Worm (Caenorhabditis elegans) whole organism, young adult: ENCODE data around the gene C17H12.12.

Source experiments
- F10E7.11 ChIP-seq: sonication (generic microtip); optimal IDR thresholded peaks from 2 replicates; lab custom pipeline; 2017; ENCODE audit warnings: mild to moderate bottlenecking, missing genetic modification characterization, moderate library complexity, missing compliant biosample characterization
- F23B12.7 ChIP-seq: sonication (generic microtip); optimal IDR thresholded peaks from 2 replicates; lab custom pipeline; 2017; ENCODE audit warnings: missing genetic modification characterization, mild to moderate bottlenecking, missing compliant biosample characterization, antibody characterized with exemption, moderate library complexity; ENCODE audit not compliant: insufficient read depth
- F33H1.4 ChIP-seq: fragments of 200-800 bp; sonication (Bioruptor generic); IDR thresholded peaks from 2 replicates; pipeline ENCODE4 v1.3.6; 2022; ENCODE audit warnings: missing genetic modification reagents, missing genetic modification characterization, missing compliant biosample characterization
- F37B4.10 ChIP-seq: fragments of 200-800 bp; sonication (Bioruptor generic); IDR thresholded peaks from 2 replicates; pipeline ENCODE4 v1.3.6; 2022; ENCODE audit warnings: missing genetic modification characterization, missing compliant biosample characterization
- K12H6.12 ChIP-seq: fragments of 200-800 bp; sonication (Bioruptor generic); optimal IDR thresholded peaks from 2 replicates; lab custom pipeline; 2018; ENCODE audit warnings: mild to moderate bottlenecking, missing genetic modification characterization, missing compliant biosample characterization
- attf-5 ChIP-seq: fragments of 200-800 bp; sonication (Bioruptor generic); optimal IDR thresholded peaks from 2 replicates; lab custom pipeline; 2018; ENCODE audit warnings: mild to moderate bottlenecking, missing genetic modification characterization, missing compliant biosample characterization
- bed-1 ChIP-seq: fragments of 200-800 bp; sonication (Bioruptor generic); IDR thresholded peaks from 2 replicates; pipeline ENCODE4 v1.3.6; 2022; ENCODE audit warnings: missing genetic modification reagents, missing genetic modification characterization, missing compliant biosample characterization
- cebp-1 ChIP-seq, 2 experiments: fragments of 200-800 bp in 1 of 2; sonication (Bioruptor generic) in 1 of 2; sonication (generic microtip) in 1 of 2; IDR thresholded peaks in 1 of 2; optimal IDR thresholded peaks in 1 of 2; 2 replicates each; pipeline versions ENCODE4 v1.3.6 to Lab custom; 2017 to 2022; ENCODE audit warnings: missing compliant biosample characterization in 2 of 2, missing genetic modification characterization in 2 of 2, mild to moderate bottlenecking in 1 of 2, missing genetic modification reagents in 1 of 2, moderate library complexity in 1 of 2
- ceh-100 ChIP-seq: fragments of 200-800 bp; sonication (Bioruptor generic); IDR thresholded peaks from 2 replicates; pipeline ENCODE4 v1.3.6; 2022; ENCODE audit warnings: missing genetic modification reagents, missing genetic modification characterization, missing compliant biosample characterization
- ceh-27 ChIP-seq: fragments of 200-800 bp; sonication (Bioruptor generic); optimal IDR thresholded peaks from 2 replicates; lab custom pipeline; 2018; ENCODE audit warnings: mild to moderate bottlenecking, missing genetic modification characterization, moderate library complexity, missing compliant biosample characterization
- dox-1 ChIP-seq: fragments of 200-800 bp; sonication (Bioruptor generic); IDR thresholded peaks from 2 replicates; pipeline ENCODE4 v1.3.6; 2022; ENCODE audit warnings: missing genetic modification reagents, missing genetic modification characterization, missing compliant biosample characterization
- dpff-1 ChIP-seq: sonication (generic microtip); optimal IDR thresholded peaks from 2 replicates; lab custom pipeline; 2017; ENCODE audit warnings: mild to moderate bottlenecking, missing genetic modification characterization, missing compliant biosample characterization
- dpl-1 ChIP-seq: fragments of 150-350 bp; optimal IDR thresholded peaks from 2 replicates; lab custom pipeline; 2014; ENCODE audit warnings: missing biosample characterization, missing genetic modification reagents, missing genetic modification characterization
- egl-44 ChIP-seq: fragments of 200-800 bp; sonication (Bioruptor generic); IDR thresholded peaks from 2 replicates; pipeline ENCODE4 v1.3.6; 2022; ENCODE audit warnings: missing genetic modification reagents, missing genetic modification characterization, missing compliant biosample characterization
- egrh-3 ChIP-seq: fragments of 200-800 bp; sonication (Bioruptor generic); IDR thresholded peaks from 2 replicates; pipeline ENCODE4 v1.3.6; 2022; ENCODE audit warnings: missing genetic modification reagents, missing genetic modification characterization, missing compliant biosample characterization
- gei-17 ChIP-seq: fragments of 200-800 bp; sonication (Bioruptor generic); optimal IDR thresholded peaks from 2 replicates; lab custom pipeline; 2018; ENCODE audit warnings: mild to moderate bottlenecking, missing genetic modification characterization, missing compliant biosample characterization
- hmg-20 ChIP-seq: fragments of 200-800 bp; sonication (Bioruptor generic); IDR thresholded peaks from 2 replicates; pipeline ENCODE4 v1.3.6; 2022; ENCODE audit warnings: missing genetic modification reagents, missing genetic modification characterization, missing compliant biosample characterization
- lin-35 ChIP-seq, 3 experiments: fragments of 150-350 bp in 2 of 3; sonication (generic microtip) in 1 of 3; optimal IDR thresholded peaks; 2 replicates each; lab custom pipeline; 2014 to 2018; ENCODE audit warnings: missing biosample characterization in 3 of 3, missing genetic modification characterization in 3 of 3, missing genetic modification reagents in 3 of 3
- lin-40 ChIP-seq: sonication (generic microtip); optimal IDR thresholded peaks from 2 replicates; lab custom pipeline; 2016; ENCODE audit warnings: missing genetic modification characterization, mild to moderate bottlenecking, missing compliant biosample characterization, missing genotype, missing genetic modification reagents
- lin-54 ChIP-seq: fragments of 200-800 bp; sonication (Bioruptor generic); optimal IDR thresholded peaks from 2 replicates; lab custom pipeline; 2018; ENCODE audit warnings: mild to moderate bottlenecking, missing genetic modification characterization, missing compliant biosample characterization
- mcd-1 ChIP-seq: fragments of 200-800 bp; sonication (Bioruptor generic); IDR thresholded peaks from 2 replicates; pipeline ENCODE4 v1.3.6; 2022; ENCODE audit warnings: missing genetic modification reagents, missing genetic modification characterization, missing compliant biosample characterization
- nfya-1 ChIP-seq: sonication (generic microtip); optimal IDR thresholded peaks from 2 replicates; lab custom pipeline; 2017; ENCODE audit warnings: antibody characterized with exemption, missing compliant biosample characterization, missing genetic modification characterization, borderline replicate concordance; ENCODE audit not compliant: insufficient read depth
- nhr-179 ChIP-seq: sonication (generic microtip); optimal IDR thresholded peaks from 2 replicates; lab custom pipeline; 2016; ENCODE audit warnings: mild to moderate bottlenecking, missing genetic modification characterization, missing compliant biosample characterization
- nhr-80 ChIP-seq: sonication (generic microtip); optimal IDR thresholded peaks from 2 replicates; lab custom pipeline; 2016; ENCODE audit warnings: missing genetic modification characterization, missing compliant biosample characterization
- pbrm-1 ChIP-seq: fragments of 200-800 bp; sonication (Bioruptor generic); IDR thresholded peaks from 2 replicates; pipeline ENCODE4 v1.3.6; 2022; ENCODE audit warnings: missing genetic modification reagents, missing genetic modification characterization, missing compliant biosample characterization
- rcor-1 ChIP-seq: fragments of 200-800 bp; sonication (Bioruptor generic); IDR thresholded peaks from 2 replicates; pipeline ENCODE4 v1.3.6; 2022; ENCODE audit warnings: missing genetic modification reagents, missing genetic modification characterization, missing compliant biosample characterization
- tbx-9 ChIP-seq: sonication (generic microtip); optimal IDR thresholded peaks from 2 replicates; lab custom pipeline; 2016; ENCODE audit warnings: borderline replicate concordance, missing genetic modification characterization, inconsistent platforms, missing compliant biosample characterization
- ztf-22 ChIP-seq: fragments of 200-800 bp; sonication (Bioruptor generic); optimal IDR thresholded peaks from 2 replicates; lab custom pipeline; 2018; ENCODE audit warnings: mild to moderate bottlenecking, missing genetic modification characterization, moderate library complexity, missing compliant biosample characterization
- ztf-25 ChIP-seq: fragments of 200-800 bp; sonication (Bioruptor generic); IDR thresholded peaks from 2 replicates; pipeline ENCODE4 v1.3.6; 2022; ENCODE audit warnings: missing genetic modification reagents, missing genetic modification characterization, missing compliant biosample characterization
- ztf-6 ChIP-seq: fragments of 200-800 bp; sonication (Bioruptor generic); IDR thresholded peaks from 2 replicates; pipeline ENCODE4 v1.3.6; 2022; ENCODE audit warnings: missing genetic modification reagents, missing genetic modification characterization, missing compliant biosample characterization

The C17H12.12 gene

ce11 chrIV:6806475-6807063, 10.8 kb downstream of the C17H12.12 start, which contains the start of gene C17H12.10:
TSS of gene C17H12.10 (plus strand) at chrIV:6806799.
- TF ChIP-seq nhr-179 (tag; lab: Kevin White, UChicago) (no peak), ztf-22 (GFP tag; lab: Kevin White, UChicago) (no peak), F10E7.11 (no peak), egrh-3 (GFP tag; lab: Robert Waterston, UW) (no peak), dpl-1 (GFP tag; lab: Kevin White, UChicago) (no peak), dox-1 (no peak), cebp-1 (GFP tag; IDR thresholded peaks at IDR 0.05; lab: Robert Waterston, UW) (no peak), cebp-1 (tag; optimal IDR thresholded peaks at IDR 0.05; lab: Kevin White, UChicago) (peak; percentile 54), attf-5 (GFP tag; lab: Kevin White, UChicago) (no peak), ceh-100 (GFP tag; lab: Robert Waterston, UW) (no peak), K12H6.12 (tag; lab: Kevin White, UChicago) (peak; percentile 31), nfya-1 (no peak)

ce11 chrIV:6809756-6810155, 14.0 kb downstream of the C17H12.12 start:
- TF ChIP-seq F37B4.10 (GFP tag; lab: Robert Waterston, UW) = 0 out of 2 replicates have a peak, but pooled peaks have one; percentile 15
- TF ChIP-seq lin-40 (tag; lab: Kevin White, UChicago) = peak; percentile 37
- TF ChIP-seq K12H6.12 (tag; lab: Kevin White, UChicago) = peak; percentile 58
- TF ChIP-seq bed-1 = no peak
- peak; percentile 3 for TF ChIP-seq ceh-27 (GFP tag; lab: Kevin White, UChicago)
- TF ChIP-seq pbrm-1 (GFP tag; lab: Robert Waterston, UW) = 0 out of 2 replicates have a peak, but pooled peaks have one; percentile 14
- no peak for TF ChIP-seq lin-54
- peak in 1 of 3 experiments; percentile 57 for TF ChIP-seq lin-35 (GFP tag; optimal IDR thresholded peaks at IDR 0.05; lab: Kevin White, UChicago)
- TF ChIP-seq, all 124 proteins: peak for 6

ce11 chrIV:6811808-6812207, 16.1 kb downstream of the C17H12.12 start, which contains the start of gene ceh-48:
TSS of gene ceh-48 (plus strand) at chrIV:6812108.
- TF ChIP-seq ztf-25 (no peak), tbx-9 (tag; lab: Kevin White, UChicago) (no peak), nhr-179 (tag; lab: Kevin White, UChicago) (no peak), dpff-1 (no peak), F23B12.7 (tag; lab: Kevin White, UChicago) (no peak), F33H1.4 (GFP tag; lab: Robert Waterston, UW) (no peak), egl-44 (GFP tag; lab: Robert Waterston, UW) (no peak), hmg-20 (GFP tag; lab: Robert Waterston, UW) (no peak), mcd-1 (GFP tag; lab: Robert Waterston, UW) (no peak), ztf-6 (GFP tag; lab: Robert Waterston, UW) (no peak), rcor-1 (no peak)
- TF ChIP-seq, all 124 proteins: peak for 0

- TF ChIP-seq gei-17 (GFP tag; lab: Kevin White, UChicago) = no peak
Measured at ce11 chrIV:6817554-6817953, 21.8 kb downstream of the C17H12.12 start, which contains the start of gene C17H12.5. TSS of gene C17H12.5 (minus strand) at chrIV:6817654.

- TF ChIP-seq F10E7.11 = no peak
- TF ChIP-seq nhr-80 (tag; lab: Kevin White, UChicago) = peak; percentile 37
Measured at ce11 chrIV:6818369-6818768, 22.6 kb downstream of the C17H12.12 start, which contains the start of gene C17H12.8. TSS of gene C17H12.8 (plus strand) at chrIV:6818703.
